Fruit fly (Drosophila melanogaster) whole organism, embryonic: ENCODE measurements around the gene CG34357.
A peak's percentile ranks its signal among the peaks of the same experiment; 100 is the strongest.

ENCODE experiments used
- Bgb ChIP-seq: fragments of 200-800 bp; sonication (Bioruptor generic); IDR thresholded peaks from 2 replicates; pipeline ENCODE4 v1.3.6; 2022; ENCODE audit warnings: missing biosample characterization, missing genetic modification characterization; ENCODE audit not compliant: partially characterized antibody
- CG12391 ChIP-seq: fragments of 200-800 bp; sonication (Bioruptor generic); optimal IDR thresholded peaks from 3 replicates; lab custom pipeline; 2018; ENCODE audit warnings: missing biosample characterization, mild to moderate bottlenecking, missing genetic modification characterization, moderate library complexity
- CG13287 ChIP-seq: fragments of 200-800 bp; sonication (Bioruptor generic); IDR thresholded peaks from 2 replicates; pipeline ENCODE4 v1.3.6; 2022; ENCODE audit warnings: missing biosample characterization, missing genetic modification characterization; ENCODE audit not compliant: partially characterized antibody
- CG1603 ChIP-seq: fragments of 200-800 bp; sonication (Bioruptor generic); optimal IDR thresholded peaks from 2 replicates; lab custom pipeline; 2019; ENCODE audit warnings: missing biosample characterization, mild to moderate bottlenecking, missing genetic modification characterization, moderate library complexity
- CG16813 ChIP-seq: fragments of 200-800 bp; sonication (Bioruptor generic); IDR thresholded peaks from 3 replicates; pipeline ENCODE4 v1.3.6; 2022; ENCODE audit warnings: missing biosample characterization, missing genetic modification characterization; ENCODE audit not compliant: partially characterized antibody
- CG17361 ChIP-seq: fragments of 200-800 bp; sonication (Bioruptor generic); IDR thresholded peaks from 3 replicates; pipeline ENCODE4 v1.3.6; 2022; ENCODE audit warnings: missing biosample characterization, missing genetic modification characterization
- CG2129 ChIP-seq: fragments of 200-800 bp; sonication (Bioruptor generic); IDR thresholded peaks from 2 replicates; pipeline ENCODE4 v1.3.6; 2022; ENCODE audit warnings: missing biosample characterization, missing genetic modification characterization; ENCODE audit not compliant: partially characterized antibody
- CG2202 ChIP-seq: fragments of 200-800 bp; sonication (Bioruptor generic); optimal IDR thresholded peaks from 2 replicates; lab custom pipeline; 2018; ENCODE audit warnings: missing biosample characterization, mild to moderate bottlenecking, missing genetic modification characterization
- CG30403 ChIP-seq: fragments of 200-800 bp; sonication (Bioruptor generic); optimal IDR thresholded peaks from 3 replicates; lab custom pipeline; 2016; ENCODE audit warnings: missing biosample characterization, missing genetic modification characterization
- CG32772 ChIP-seq: fragments of 200-800 bp; sonication (Bioruptor generic); IDR thresholded peaks from 2 replicates; pipeline ENCODE4 v1.3.6; 2022; ENCODE audit warnings: missing biosample characterization, missing genetic modification characterization
- CG3995 ChIP-seq: fragments of 200-800 bp; sonication (Bioruptor generic); optimal IDR thresholded peaks from 3 replicates; lab custom pipeline; 2016; ENCODE audit warnings: missing biosample characterization, missing genetic modification characterization
- CG4424 ChIP-seq: fragments of 200-800 bp; sonication (Bioruptor generic); optimal IDR thresholded peaks from 3 replicates; lab custom pipeline; 2016; ENCODE audit warnings: missing biosample characterization, missing genetic modification characterization
- CG7357 ChIP-seq: fragments of 200-800 bp; sonication (Bioruptor generic); IDR thresholded peaks from 3 replicates; pipeline ENCODE4 v1.3.6; 2022; ENCODE audit warnings: missing biosample characterization, missing genetic modification characterization
- CG8290 ChIP-seq, 3 experiments: fragments of 200-800 bp; sonication (Bioruptor generic); optimal IDR thresholded peaks; 2 replicates each; lab custom pipeline; 2016 to 2019; ENCODE audit warnings: missing biosample characterization in 3 of 3, missing genetic modification characterization in 3 of 3, mild to moderate bottlenecking in 2 of 3, moderate library complexity in 1 of 3
- CG9797 ChIP-seq: fragments of 200-800 bp; sonication (Bioruptor generic); optimal IDR thresholded peaks from 3 replicates; lab custom pipeline; 2018; ENCODE audit warnings: missing biosample characterization, mild to moderate bottlenecking, missing genetic modification characterization
- CG9932 ChIP-seq: fragments of 200-800 bp; sonication (Bioruptor generic); IDR thresholded peaks from 2 replicates; pipeline ENCODE4 v1.3.6; 2022; ENCODE audit warnings: missing biosample characterization, missing genetic modification characterization
- CoRest ChIP-seq: fragments of 200-800 bp; sonication (Bioruptor generic); optimal IDR thresholded peaks from 3 replicates; lab custom pipeline; 2018; ENCODE audit warnings: missing biosample characterization, mild to moderate bottlenecking, missing genetic modification characterization, moderate library complexity
- Dll ChIP-seq: fragments of 200-800 bp; sonication (Bioruptor generic); IDR thresholded peaks from 4 replicates; pipeline ENCODE4 v1.3.6; 2022; ENCODE audit warnings: missing biosample characterization, missing genetic modification characterization; ENCODE audit not compliant: partially characterized antibody
- Doc3 ChIP-seq: fragments of 200-800 bp; sonication (Bioruptor generic); IDR thresholded peaks from 3 replicates; pipeline ENCODE4 v1.3.6; 2022; ENCODE audit warnings: missing biosample characterization, missing genetic modification characterization; ENCODE audit not compliant: partially characterized antibody
- Dp ChIP-seq: fragments of 200-800 bp; sonication (Bioruptor generic); optimal IDR thresholded peaks from 2 replicates; lab custom pipeline; 2018; ENCODE audit warnings: missing biosample characterization, mild to moderate bottlenecking, missing genetic modification characterization, moderate library complexity
- E2f2 ChIP-seq: fragments of 200-800 bp; sonication (Bioruptor generic); IDR thresholded peaks from 2 replicates; pipeline ENCODE4 v1.3.6; 2022; ENCODE audit warnings: missing biosample characterization, missing genetic modification characterization
- Ets65A ChIP-seq: fragments of 200-800 bp; sonication (Bioruptor generic); peaks from one replicate; lab custom pipeline; 2016; ENCODE audit warnings: missing biosample characterization, missing genetic modification characterization
- HLH4C ChIP-seq: fragments of 200-800 bp; sonication (Bioruptor generic); IDR thresholded peaks from 3 replicates; pipeline ENCODE4 v1.3.6; 2022; ENCODE audit warnings: missing biosample characterization, missing genetic modification characterization; ENCODE audit not compliant: partially characterized antibody
- Lhr ChIP-seq: fragments of 200-800 bp; sonication (Bioruptor generic); optimal IDR thresholded peaks from 3 replicates; lab custom pipeline; 2017; ENCODE audit warnings: mild to moderate bottlenecking, missing biosample characterization, missing genetic modification reagents, missing genetic modification characterization
- MBD-R2 ChIP-seq: fragments of 200-800 bp; sonication (Bioruptor generic); IDR thresholded peaks from 2 replicates; pipeline ENCODE4 v1.3.6; 2022; ENCODE audit warnings: missing biosample characterization, missing genetic modification characterization
- Scr ChIP-seq: fragments of 200-800 bp; sonication (Bioruptor generic); IDR thresholded peaks from 2 replicates; pipeline ENCODE4 v1.3.6; 2022; ENCODE audit warnings: missing biosample characterization, missing genetic modification characterization; ENCODE audit not compliant: partially characterized antibody
- Sin3A ChIP-seq: fragments of >200 bp; optimal IDR thresholded peaks from 2 replicates; lab custom pipeline; 2018
- Sry-δ ChIP-seq: fragments of 200-800 bp; sonication (Bioruptor generic); optimal IDR thresholded peaks from 2 replicates; lab custom pipeline; 2016; ENCODE audit warnings: missing biosample characterization, missing genetic modification characterization
- Taf1 ChIP-seq: fragments of 200-800 bp; sonication (Bioruptor generic); IDR thresholded peaks from 2 replicates; pipeline ENCODE4 v1.3.6; 2022; ENCODE audit warnings: missing biosample characterization, missing genetic modification characterization
- bigmax ChIP-seq: fragments of 200-800 bp; sonication (Bioruptor generic); optimal IDR thresholded peaks from 2 replicates; lab custom pipeline; 2018; ENCODE audit warnings: missing biosample characterization, mild to moderate bottlenecking, missing genetic modification characterization
- chinmo ChIP-seq: fragments of 200-800 bp; sonication (Bioruptor generic); IDR thresholded peaks from 4 replicates; pipeline ENCODE4 v1.3.6; 2022; ENCODE audit warnings: missing biosample characterization, missing genetic modification characterization; ENCODE audit not compliant: partially characterized antibody
- en ChIP-seq: fragments of 200-800 bp; sonication (Bioruptor generic); optimal IDR thresholded peaks from 2 replicates; lab custom pipeline; 2016; ENCODE audit warnings: missing biosample characterization, missing genetic modification characterization
- gfzf ChIP-seq: fragments of 200-800 bp; sonication (Bioruptor generic); optimal IDR thresholded peaks from 2 replicates; lab custom pipeline; 2016; ENCODE audit warnings: missing biosample characterization, mild to moderate bottlenecking, missing genetic modification characterization, moderate library complexity
- hbn ChIP-seq: fragments of 200-800 bp; sonication (Bioruptor generic); IDR thresholded peaks from 2 replicates; pipeline ENCODE4 v1.3.6; 2022; ENCODE audit warnings: missing biosample characterization, missing genetic modification characterization; ENCODE audit not compliant: partially characterized antibody
- inv ChIP-seq: fragments of 200-800 bp; sonication (Bioruptor generic); IDR thresholded peaks from 2 replicates; pipeline ENCODE4 v1.3.6; 2022; ENCODE audit warnings: missing biosample characterization, missing genetic modification characterization; ENCODE audit not compliant: partially characterized antibody
- kni ChIP-seq: fragments of 200-800 bp; sonication (Bioruptor generic); optimal IDR thresholded peaks from 3 replicates; lab custom pipeline; 2017; ENCODE audit warnings: mild to moderate bottlenecking, missing biosample characterization, missing genetic modification reagents, missing genetic modification characterization
- lmd ChIP-seq: fragments of 200-800 bp; sonication (Bioruptor generic); IDR thresholded peaks from 2 replicates; pipeline ENCODE4 v1.3.6; 2022; ENCODE audit warnings: missing biosample characterization, missing genetic modification characterization
- p53 ChIP-seq: fragments of 200-800 bp; sonication (Bioruptor generic); optimal IDR thresholded peaks from 2 replicates; lab custom pipeline; 2016; ENCODE audit warnings: missing biosample characterization, missing genetic modification characterization
- pzg ChIP-seq: fragments of 200-800 bp; sonication (Bioruptor generic); optimal IDR thresholded peaks from 3 replicates; lab custom pipeline; 2018; ENCODE audit warnings: missing biosample characterization, mild to moderate bottlenecking, missing genetic modification characterization, moderate library complexity
- row ChIP-seq: fragments of 200-800 bp; sonication (Bioruptor generic); IDR thresholded peaks from 3 replicates; pipeline ENCODE4 v1.3.6; 2022; ENCODE audit warnings: missing biosample characterization, missing genetic modification characterization
- sim ChIP-seq: fragments of 200-800 bp; sonication (Bioruptor generic); IDR thresholded peaks from 2 replicates; pipeline ENCODE4 v1.3.6; 2022; ENCODE audit warnings: missing biosample characterization, missing genetic modification characterization
- tin ChIP-seq: fragments of 200-800 bp; sonication (Bioruptor generic); optimal IDR thresholded peaks from 3 replicates; lab custom pipeline; 2016; ENCODE audit warnings: missing biosample characterization, missing genetic modification characterization
- tll ChIP-seq, 2 experiments: fragments of 200-800 bp in 1 of 2; fragments of >200 bp in 1 of 2; sonication (Bioruptor generic) in 1 of 2; optimal IDR thresholded peaks; 2 replicates each; lab custom pipeline; 2017 to 2019; ENCODE audit warnings: missing biosample characterization in 2 of 2, missing genetic modification characterization in 2 of 2, mild to moderate bottlenecking in 1 of 2, moderate library complexity in 1 of 2
- unc-4 ChIP-seq: fragments of 200-800 bp; sonication (Bioruptor generic); IDR thresholded peaks from 2 replicates; pipeline ENCODE4 v1.3.6; 2022; ENCODE audit warnings: missing biosample characterization, missing genetic modification characterization; ENCODE audit not compliant: partially characterized antibody
- vnd ChIP-seq: fragments of 200-800 bp; sonication (Bioruptor generic); IDR thresholded peaks from 3 replicates; pipeline ENCODE4 v1.3.6; 2022; ENCODE audit warnings: missing biosample characterization, missing genetic modification characterization; ENCODE audit not compliant: partially characterized antibody
- wdn ChIP-seq: fragments of 200-800 bp; sonication (Bioruptor generic); IDR thresholded peaks from 2 replicates; pipeline ENCODE4 v1.3.6; 2022; ENCODE audit warnings: missing biosample characterization, missing genetic modification characterization

The CG34357 gene

dm6 chr3R:4479038-4479988, 78.6 kb downstream of the CG34357 start, which contains the start of gene CG31523 (continued):
- TF ChIP-seq CG2202, result no peak
- no peak for TF ChIP-seq CG32772
- no peak for TF ChIP-seq en (GFP tag; lab: Kevin White, UChicago)
- TF ChIP-seq CG16813 (GFP tag; lab: Robert Waterston, UW), result peak; percentile 76
- peak; percentile 81 for TF ChIP-seq Ets65A
- TF ChIP-seq bigmax (GFP tag; lab: Kevin White, UChicago), result no peak
- 0 out of 3 replicates have a peak, but pooled peaks have one; percentile 56 for TF ChIP-seq vnd
- TF ChIP-seq CG2129 (GFP tag; lab: Robert Waterston, UW), result peak; percentile 51
- peak; percentile 85 for TF ChIP-seq Bgb
- TF ChIP-seq CG9932, result peak; percentile 23; the same call in 1 of the 2 replicates
- TF ChIP-seq tin, result no peak
- TF ChIP-seq CG7357, result no peak
- no peak for TF ChIP-seq Taf1 (GFP tag; lab: Robert Waterston, UW)
- TF ChIP-seq CG12391 (tag; lab: Kevin White, UChicago), result peak; percentile 22
- peak; percentile 75 for TF ChIP-seq inv (GFP tag; lab: Robert Waterston, UW)
- TF ChIP-seq Lhr (GFP tag; lab: Kevin White, UChicago), result peak; percentile 59
- TF ChIP-seq sim (GFP tag; lab: Robert Waterston, UW), result no peak
- TF ChIP-seq wdn (GFP tag; lab: Robert Waterston, UW), result no peak
- TF ChIP-seq CG8290 (GFP tag; optimal IDR thresholded peaks at IDR 0.05; lab: Kevin White, UChicago), result no peak
- peak in 1 of 2 experiments; percentile 4 for TF ChIP-seq CG8290 (tag; optimal IDR thresholded peaks at IDR 0.05; lab: Kevin White, UChicago)
- peak; percentile 78 for TF ChIP-seq CG13287
- TF ChIP-seq E2f2 (GFP tag; lab: Robert Waterston, UW), result peak; percentile 46; the same call in 1 of the 2 replicates
- TF ChIP-seq Dp (GFP tag; lab: Kevin White, UChicago), result peak; percentile 23
- peak; percentile 53; the same call in 2 of the 3 replicates for TF ChIP-seq CG17361 (GFP tag; lab: Robert Waterston, UW)
- TF ChIP-seq CG9797 (GFP tag; lab: Kevin White, UChicago), result peak; percentile 42
- TF ChIP-seq HLH4C, result peak; percentile 61
- peak; percentile 45 for TF ChIP-seq pzg (GFP tag; lab: Kevin White, UChicago)
- TF ChIP-seq CG4424 (GFP tag; lab: Kevin White, UChicago), result peak; percentile 19
- peak; percentile 16 for TF ChIP-seq Sin3A
- TF ChIP-seq p53 (GFP tag; lab: Kevin White, UChicago), result peak; percentile 15
- peak; percentile 32 to 90 for TF ChIP-seq tll (GFP tag; optimal IDR thresholded peaks at IDR 0.05; lab: Kevin White, UChicago)
- TF ChIP-seq MBD-R2 (GFP tag; lab: Robert Waterston, UW), result peak; percentile 24; the same call in 1 of the 2 replicates
- peak; percentile 14 for TF ChIP-seq CG30403 (GFP tag; lab: Kevin White, UChicago)
- TF ChIP-seq Dll, result peak; percentile 79
- peak; percentile 34 for TF ChIP-seq kni (GFP tag; lab: Kevin White, UChicago)
- no peak for TF ChIP-seq lmd
- peak; percentile 41 for TF ChIP-seq CoRest (tag; lab: Kevin White, UChicago)
- TF ChIP-seq Doc3, result peak; percentile 58
- peak; percentile 55 for TF ChIP-seq gfzf (GFP tag; lab: Kevin White, UChicago)
- TF ChIP-seq chinmo, result 0 out of 4 replicates have a peak, but pooled peaks have one; percentile 37
- peak; percentile 57 for TF ChIP-seq Sry-δ (GFP tag; lab: Kevin White, UChicago)
- TF ChIP-seq CG3995 (GFP tag; lab: Kevin White, UChicago), result peak; percentile 67
- TF ChIP-seq hbn (GFP tag; lab: Robert Waterston, UW), result peak; percentile 76
- TF ChIP-seq Scr (GFP tag; lab: Robert Waterston, UW), result peak; percentile 77
- TF ChIP-seq CG1603, result peak; percentile 49
- TF ChIP-seq unc-4 (GFP tag; lab: Robert Waterston, UW), result peak; percentile 63
- peak; percentile 89 for TF ChIP-seq row (GFP tag; lab: Robert Waterston, UW)
